Worm (Caenorhabditis elegans) whole organism, L1 larva: ENCODE data around the gene R102.4.

Experiments
- C34B4.2 ChIP-seq: sonication (generic microtip); optimal IDR thresholded peaks from 2 replicates; lab custom pipeline; 2017; ENCODE audit warnings: mild to moderate bottlenecking, missing genetic modification characterization, missing compliant biosample characterization
- F16B12.6 ChIP-seq: fragments of 150-350 bp; optimal IDR thresholded peaks from 2 replicates; lab custom pipeline; 2014; ENCODE audit warnings: missing biosample characterization, missing genetic modification characterization
- aha-1 ChIP-seq: fragments of 150-350 bp; optimal IDR thresholded peaks from 2 replicates; lab custom pipeline; 2014; ENCODE audit warnings: missing biosample characterization, missing genetic modification characterization
- aly-2 ChIP-seq: fragments of 150-350 bp; optimal IDR thresholded peaks from 2 replicates; lab custom pipeline; 2014; ENCODE audit warnings: missing biosample characterization, missing genetic modification characterization
- ama-1 ChIP-seq: fragments of 150-350 bp; optimal IDR thresholded peaks from 2 replicates; lab custom pipeline; 2014
- blmp-1 ChIP-seq: fragments of 150-350 bp; optimal IDR thresholded peaks from 2 replicates; lab custom pipeline; 2014; ENCODE audit warnings: missing biosample characterization, missing genetic modification characterization
- ceh-63 ChIP-seq: fragments of 200-800 bp; sonication (Bioruptor generic); optimal IDR thresholded peaks from 2 replicates; lab custom pipeline; 2018; ENCODE audit warnings: mild to moderate bottlenecking, missing genetic modification characterization, missing compliant biosample characterization
- ceh-8 ChIP-seq: fragments of 200-800 bp; sonication (Bioruptor generic); optimal IDR thresholded peaks from 2 replicates; lab custom pipeline; 2018; ENCODE audit warnings: mild to moderate bottlenecking, missing genetic modification characterization, moderate library complexity, missing compliant biosample characterization
- ceh-90 ChIP-seq: sonication (generic microtip); optimal IDR thresholded peaks from 2 replicates; lab custom pipeline; 2016; ENCODE audit warnings: missing genetic modification characterization, missing compliant biosample characterization
- ces-1 ChIP-seq: fragments of 150-350 bp; optimal IDR thresholded peaks from 2 replicates; lab custom pipeline; 2014; ENCODE audit warnings: missing biosample characterization, missing genetic modification reagents, missing genetic modification characterization
- dsc-1 ChIP-seq: sonication (generic microtip); optimal IDR thresholded peaks from 2 replicates; lab custom pipeline; 2016; ENCODE audit warnings: mild to moderate bottlenecking, missing genetic modification characterization, missing compliant biosample characterization
- efl-1 ChIP-seq, 4 experiments: fragments of 150-350 bp; optimal IDR thresholded peaks in 3 of 4; peaks in 1 of 4; 1 replicate in 1 of 4; 2 replicates in 3 of 4; lab custom pipeline; 2014; ENCODE audit warnings: missing biosample characterization in 2 of 4, missing genetic modification characterization in 2 of 4, missing genetic modification reagents in 2 of 4
- efl-3 ChIP-seq: fragments of 200-800 bp; sonication (Bioruptor generic); optimal IDR thresholded peaks from 2 replicates; lab custom pipeline; 2018; ENCODE audit warnings: mild to moderate bottlenecking, missing genetic modification characterization, missing compliant biosample characterization
- egl-13 ChIP-seq: sonication (generic microtip); optimal IDR thresholded peaks from 2 replicates; lab custom pipeline; 2016; ENCODE audit warnings: missing genotype, missing genetic modification reagents, missing genetic modification characterization, missing compliant biosample characterization
- elt-2 ChIP-seq: sonication (generic microtip); optimal IDR thresholded peaks from 2 replicates; lab custom pipeline; 2016; ENCODE audit warnings: missing genetic modification characterization, mild to moderate bottlenecking, inconsistent platforms, missing compliant biosample characterization, missing genetic modification reagents
- elt-3 ChIP-seq, 6 experiments: fragments of 150-350 bp in 1 of 6; sonication (generic microtip); optimal IDR thresholded peaks; 2 replicates each; lab custom pipeline; 2017 to 2018; ENCODE audit warnings: missing biosample characterization in 6 of 6, missing genetic modification characterization in 6 of 6, inconsistent platforms in 1 of 6
- ets-5 ChIP-seq: fragments of 200-800 bp; sonication (Bioruptor generic); IDR thresholded peaks from 2 replicates; pipeline ENCODE4 v1.3.6; 2022; ENCODE audit warnings: missing genetic modification characterization, missing compliant biosample characterization
- fos-1 ChIP-seq: fragments of 150-350 bp; optimal IDR thresholded peaks from 2 replicates; lab custom pipeline; 2014; ENCODE audit warnings: missing biosample characterization, missing genetic modification characterization
- hpl-2 ChIP-seq: fragments of 150-350 bp; optimal IDR thresholded peaks from 2 replicates; lab custom pipeline; 2014; ENCODE audit warnings: missing biosample characterization, missing genetic modification reagents, missing genetic modification characterization
- irx-1 ChIP-seq: sonication (generic microtip); optimal IDR thresholded peaks from 2 replicates; lab custom pipeline; 2016; ENCODE audit warnings: missing genetic modification characterization, missing compliant biosample characterization
- isw-1 ChIP-seq: fragments of 200-800 bp; sonication (Bioruptor generic); IDR thresholded peaks from 2 replicates; pipeline ENCODE4 v1.3.6; 2022; ENCODE audit warnings: missing genetic modification characterization, missing compliant biosample characterization
- lin-14 ChIP-seq: fragments of 200-800 bp; sonication (Bioruptor generic); optimal IDR thresholded peaks from 2 replicates; lab custom pipeline; 2018; ENCODE audit warnings: mild to moderate bottlenecking, missing genetic modification characterization, moderate library complexity, missing compliant biosample characterization
- lin-39 ChIP-seq: fragments of 150-350 bp; optimal IDR thresholded peaks from 2 replicates; lab custom pipeline; 2014; ENCODE audit warnings: missing biosample characterization, missing genetic modification reagents, missing genetic modification characterization
- lir-3 ChIP-seq: sonication (generic microtip); optimal IDR thresholded peaks from 2 replicates; lab custom pipeline; 2016; ENCODE audit warnings: mild to moderate bottlenecking, missing genetic modification characterization, moderate library complexity, missing compliant biosample characterization; ENCODE audit not compliant: poor library complexity
- mef-2 ChIP-seq: fragments of 150-350 bp; optimal IDR thresholded peaks from 2 replicates; lab custom pipeline; 2014; ENCODE audit warnings: missing biosample characterization, missing genetic modification characterization
- mep-1 ChIP-seq: fragments of 150-350 bp; optimal IDR thresholded peaks from 2 replicates; lab custom pipeline; 2014; ENCODE audit warnings: missing biosample characterization, missing genetic modification characterization
- nhr-19 ChIP-seq: fragments of 200-800 bp; sonication (Bioruptor generic); conservative IDR thresholded peaks from 2 replicates; pipeline ENCODE4 v1.3.6; 2022; ENCODE audit warnings: missing genetic modification characterization, missing compliant biosample characterization
- nhr-20 ChIP-seq: sonication (generic microtip); optimal IDR thresholded peaks from 2 replicates; lab custom pipeline; 2016; ENCODE audit warnings: mild to moderate bottlenecking, missing genetic modification characterization, missing compliant biosample characterization
- nhr-47 ChIP-seq: sonication (generic microtip); optimal IDR thresholded peaks from 2 replicates; lab custom pipeline; 2016; ENCODE audit warnings: mild to moderate bottlenecking, missing genetic modification characterization, moderate library complexity, missing compliant biosample characterization
- nhr-71 ChIP-seq: sonication (generic microtip); optimal IDR thresholded peaks from 2 replicates; lab custom pipeline; 2016; ENCODE audit warnings: mild to moderate bottlenecking, missing genetic modification characterization, moderate library complexity, missing compliant biosample characterization
- nhr-76 ChIP-seq: sonication (generic microtip); optimal IDR thresholded peaks from 2 replicates; lab custom pipeline; 2017; ENCODE audit warnings: missing biosample characterization, missing genetic modification characterization
- nhr-77 ChIP-seq: fragments of 150-350 bp; optimal IDR thresholded peaks from 2 replicates; lab custom pipeline; 2014; ENCODE audit warnings: missing biosample characterization, missing genetic modification characterization
- nhr-84 ChIP-seq: sonication (generic microtip); optimal IDR thresholded peaks from 2 replicates; lab custom pipeline; 2017; ENCODE audit warnings: missing biosample characterization, missing genetic modification characterization
- nhr-85 ChIP-seq: sonication (generic microtip); peaks from one replicate; lab custom pipeline; 2016; ENCODE audit warnings: missing genetic modification characterization, inconsistent platforms, missing compliant biosample characterization
- nhr-90 ChIP-seq: sonication (generic microtip); optimal IDR thresholded peaks from 2 replicates; lab custom pipeline; 2016; ENCODE audit warnings: mild to moderate bottlenecking, missing genetic modification characterization, missing compliant biosample characterization; ENCODE audit not compliant: poor library complexity
- snpc-4 ChIP-seq: fragments of 150-350 bp; optimal IDR thresholded peaks from 2 replicates; lab custom pipeline; 2014; ENCODE audit warnings: missing biosample characterization, missing genetic modification characterization
- snu-23 ChIP-seq: sonication (generic microtip); optimal IDR thresholded peaks from 2 replicates; lab custom pipeline; 2016; ENCODE audit warnings: missing genetic modification characterization, missing compliant biosample characterization
- sox-4 ChIP-seq: sonication (generic microtip); optimal IDR thresholded peaks from 2 replicates; lab custom pipeline; 2016; ENCODE audit warnings: missing genetic modification characterization, missing compliant biosample characterization
- sptf-1 ChIP-seq: fragments of 150-350 bp; optimal IDR thresholded peaks from 2 replicates; lab custom pipeline; 2014; ENCODE audit warnings: missing biosample characterization, missing genetic modification characterization
- sup-37 ChIP-seq: fragments of 200-800 bp; sonication (Bioruptor generic); optimal IDR thresholded peaks from 2 replicates; lab custom pipeline; 2018; ENCODE audit warnings: mild to moderate bottlenecking, missing genetic modification characterization, missing compliant biosample characterization
- swsn-7 ChIP-seq: sonication (generic microtip); optimal IDR thresholded peaks from 2 replicates; lab custom pipeline; 2016; ENCODE audit warnings: missing genetic modification characterization, missing compliant biosample characterization
- tlp-1 ChIP-seq: fragments of 150-350 bp; optimal IDR thresholded peaks from 2 replicates; lab custom pipeline; 2014; ENCODE audit warnings: missing biosample characterization, missing genetic modification characterization
- unc-130 ChIP-seq: fragments of 150-350 bp; optimal IDR thresholded peaks from 2 replicates; lab custom pipeline; 2017; ENCODE audit warnings: missing biosample characterization, missing genetic modification characterization, inconsistent platforms
- vab-15 ChIP-seq: sonication (generic microtip); optimal IDR thresholded peaks from 2 replicates; lab custom pipeline; 2017; ENCODE audit warnings: missing genotype, mild to moderate bottlenecking, missing genetic modification characterization, missing compliant biosample characterization
- xbp-1 ChIP-seq: sonication (generic microtip); optimal IDR thresholded peaks from 2 replicates; lab custom pipeline; 2016; ENCODE audit warnings: missing genetic modification characterization, missing compliant biosample characterization
- zag-1 ChIP-seq: fragments of 150-350 bp; optimal IDR thresholded peaks from 2 replicates; lab custom pipeline; 2014; ENCODE audit warnings: missing biosample characterization, missing genetic modification characterization
- zip-4 ChIP-seq: fragments of 200-800 bp; sonication (Bioruptor generic); optimal IDR thresholded peaks from 2 replicates; lab custom pipeline; 2018; ENCODE audit warnings: mild to moderate bottlenecking, missing genetic modification characterization, moderate library complexity, missing compliant biosample characterization
- ztf-11 ChIP-seq, 2 experiments: sonication (generic microtip); optimal IDR thresholded peaks; 2 replicates each; lab custom pipeline; 2016 to 2017; ENCODE audit warnings: missing genetic modification characterization in 2 of 2, missing biosample characterization in 1 of 2, missing compliant biosample characterization in 1 of 2

R102.4 gene

ce11 chrIV:10714594-10714993 is 19.5 kb upstream of the R102.4 start (continued):
- TF ChIP-seq dsc-1 (tag; lab: Kevin White, UChicago) (no peak), snu-23 (GFP tag; lab: Kevin White, UChicago) (peak; percentile 60), isw-1 (GFP tag; lab: Robert Waterston, UW) (no peak), xbp-1 (peak; percentile 20), swsn-7 (tag; lab: Kevin White, UChicago) (peak; percentile 23), elt-3 (tag; optimal IDR thresholded peaks at IDR 0.05; lab: Kevin White, UChicago) (no peak), blmp-1 (peak; percentile 57), ceh-63 (GFP tag; lab: Kevin White, UChicago) (no peak), nhr-85 (tag; lab: Kevin White, UChicago) (peak; percentile 68), lin-14 (peak; percentile 75), ztf-11 (tag; optimal IDR thresholded peaks at IDR 0.05; lab: Kevin White, UChicago) (no peak), zag-1 (tag; lab: Kevin White, UChicago) (no peak), mep-1 (tag; lab: Kevin White, UChicago) (peak; percentile 59), lin-39 (tag; lab: Kevin White, UChicago) (no peak), fos-1 (tag; lab: Kevin White, UChicago) (no peak), nhr-84 (no peak), nhr-71 (tag; lab: Kevin White, UChicago) (peak; percentile 45), aha-1 (tag; lab: Kevin White, UChicago) (no peak), nhr-76 (tag; lab: Kevin White, UChicago) (no peak), elt-2 (tag; lab: Kevin White, UChicago) (no peak), mef-2 (tag; lab: Kevin White, UChicago) (no peak), egl-13 (tag; lab: Kevin White, UChicago) (no peak), ama-1 (lab: Kevin White, UChicago) (no peak), nhr-19 (GFP tag; lab: Robert Waterston, UW) (no peak), zip-4 (GFP tag; lab: Kevin White, UChicago) (no peak), C34B4.2 (tag; lab: Kevin White, UChicago) (no peak), efl-3 (no peak), nhr-90 (peak; percentile 22), efl-1 (optimal IDR thresholded peaks at IDR 0.05; lab: Kevin White, UChicago) (peak; percentile 23 to 29), efl-1 (GFP tag; optimal IDR thresholded peaks at IDR 0.05 in 1 of 2; lab: Kevin White, UChicago) (peak; percentile 0 to 89), nhr-20 (tag; lab: Kevin White, UChicago) (peak; percentile 58)

- TF ChIP-seq efl-1 (optimal IDR thresholded peaks at IDR 0.05; lab: Kevin White, UChicago) (no peak), efl-1 (GFP tag; optimal IDR thresholded peaks at IDR 0.05 in 1 of 2; lab: Kevin White, UChicago) (peak in 1 of 2 experiments; percentile 75), sptf-1 (tag; lab: Kevin White, UChicago) (no peak)
Observed at ce11 chrIV:10711729-10712128, 16.6 kb upstream of the R102.4 start, which contains the start of gene glb-21. TSS of gene glb-21 (minus strand) at chrIV:10711794.

- TF ChIP-seq blmp-1, result no peak
- no peak for TF ChIP-seq ceh-90 (tag; lab: Kevin White, UChicago)
- TF ChIP-seq snpc-4 (tag; lab: Kevin White, UChicago), result no peak
- TF ChIP-seq F16B12.6, result no peak
- no peak for TF ChIP-seq fos-1 (tag; lab: Kevin White, UChicago)
- no peak for TF ChIP-seq tlp-1
- no peak for TF ChIP-seq sox-4 (tag; lab: Kevin White, UChicago)
- TF ChIP-seq sptf-1 (tag; lab: Kevin White, UChicago), result no peak
- no peak for TF ChIP-seq swsn-7 (tag; lab: Kevin White, UChicago)
- TF ChIP-seq nhr-47 (tag; lab: Kevin White, UChicago), result no peak
Observed at ce11 chrIV:10706090-10706489, 11.0 kb upstream of the R102.4 start, which contains the start of gene R102.6. TSS of gene R102.6 (minus strand) at chrIV:10706190.

ce11 chrIV:10705176-10705575 is 10.1 kb upstream of the R102.4 start, which contains the start of gene R102.10:
TSS of gene R102.10 (plus strand) at chrIV:10705476.
- no peak for TF ChIP-seq ets-5 (GFP tag; lab: Robert Waterston, UW)
- TF ChIP-seq hpl-2 (GFP tag; lab: Kevin White, UChicago), result no peak
- TF ChIP-seq irx-1 (tag; lab: Kevin White, UChicago), result no peak
- TF ChIP-seq aly-2 (tag; lab: Kevin White, UChicago), result no peak
- no peak for TF ChIP-seq ama-1 (lab: Kevin White, UChicago)
- no peak for TF ChIP-seq nhr-90
- TF ChIP-seq ceh-8 (GFP tag; lab: Kevin White, UChicago), result no peak
- TF ChIP-seq zag-1 (tag; lab: Kevin White, UChicago), result no peak
- no peak for TF ChIP-seq nhr-76 (tag; lab: Kevin White, UChicago)
- TF ChIP-seq nhr-77 (tag; lab: Kevin White, UChicago), result no peak
- TF ChIP-seq tlp-1, result no peak
- TF ChIP-seq sup-37 (GFP tag; lab: Kevin White, UChicago), result no peak
- no peak for TF ChIP-seq vab-15 (tag; lab: Kevin White, UChicago)
- TF ChIP-seq lir-3 (tag; lab: Kevin White, UChicago), result no peak
- no peak for TF ChIP-seq unc-130
- no peak for TF ChIP-seq ces-1
